Fruit fly (Drosophila melanogaster): ENCODE data around the gene mRpL2.
A peak's percentile ranks its signal among the peaks of the same experiment; 100 is the strongest.

dm6 chr3L:11155380-11155779, 34.7 kb downstream of the mRpL2 start:
- TF ChIP-seq CG32006 (GFP tag; optimal IDR thresholded peaks at IDR 0.05): peak; percentile 70
- TF ChIP-seq topi (GFP tag; optimal IDR thresholded peaks at IDR 0.05): peak; percentile 16
- peak; percentile 62 for TF ChIP-seq CG6276 (GFP tag; optimal IDR thresholded peaks at IDR 0.05)
- no peak for TF ChIP-seq CG7368 (GFP tag; optimal IDR thresholded peaks at IDR 0.05)
- peak; percentile 5 for TF ChIP-seq dsx (GFP tag; optimal IDR thresholded peaks at IDR 0.05; ENCODE audit: poor library complexity, severe bottlenecking)
- no peak for TF ChIP-seq CG8319 (GFP tag; optimal IDR thresholded peaks at IDR 0.05)

All from whole organism, prepupa.